Worm (Caenorhabditis elegans): ENCODE data around the gene T25C12.3.

DNA sequence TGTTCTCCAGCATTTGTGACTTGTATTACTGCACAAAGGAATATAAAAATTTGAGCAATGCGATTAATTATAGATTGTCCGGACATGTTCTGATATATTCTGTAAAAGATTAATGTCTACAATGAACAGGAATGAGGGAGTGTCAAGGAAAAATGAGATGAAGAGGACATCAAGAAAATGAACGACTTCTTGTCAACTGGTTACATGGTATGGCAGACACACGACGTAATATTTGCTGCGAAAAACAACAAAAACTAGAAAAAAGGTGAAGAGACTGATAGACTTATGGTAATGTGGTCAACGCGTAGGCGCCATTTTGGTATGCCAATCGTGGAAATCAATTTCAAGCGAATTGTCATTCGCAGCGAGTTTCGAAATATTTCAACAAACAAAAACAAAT, 53.3 kb downstream of the T25C12.3 start, which contains the start of gene igeg-2:
- no peak for TF ChIP-seq nhr-11 (tag; optimal IDR thresholded peaks at IDR 0.05)
- no peak for TF ChIP-seq snpc-4 (tag; optimal IDR thresholded peaks at IDR 0.05)
- TF ChIP-seq ztf-11 (tag; optimal IDR thresholded peaks at IDR 0.05) = no peak
- TF ChIP-seq lsy-2 (tag; optimal IDR thresholded peaks at IDR 0.05) = no peak
- no peak for TF ChIP-seq nhr-71 (tag; optimal IDR thresholded peaks at IDR 0.05)
- TF ChIP-seq elt-3 (tag; optimal IDR thresholded peaks at IDR 0.05) = no peak
- no peak for TF ChIP-seq ama-1 (optimal IDR thresholded peaks at IDR 0.05)
- no peak for TF ChIP-seq nhr-84 (tag; optimal IDR thresholded peaks at IDR 0.05)
